Fruit fly (Drosophila melanogaster) whole organism, embryonic: ENCODE results near the gene Ror.

Experiments
- Ada2b ChIP-seq: fragments of 200-800 bp; sonication (Bioruptor generic); IDR thresholded peaks from 2 replicates; pipeline ENCODE4 v1.3.6; 2022; ENCODE audit warnings: missing biosample characterization, missing genetic modification characterization
- Bgb ChIP-seq: fragments of 200-800 bp; sonication (Bioruptor generic); IDR thresholded peaks from 2 replicates; pipeline ENCODE4 v1.3.6; 2022; ENCODE audit warnings: missing biosample characterization, missing genetic modification characterization; ENCODE audit not compliant: partially characterized antibody
- BtbVII ChIP-seq: fragments of 200-800 bp; sonication (Bioruptor generic); optimal IDR thresholded peaks from 3 replicates; lab custom pipeline; 2017; ENCODE audit warnings: missing biosample characterization, mild to moderate bottlenecking, missing genetic modification characterization
- CG11398 ChIP-seq: fragments of 200-800 bp; sonication (Bioruptor generic); optimal IDR thresholded peaks from 2 replicates; lab custom pipeline; 2016; ENCODE audit warnings: missing biosample characterization, missing genetic modification characterization
- CG12219 ChIP-seq: fragments of 200-800 bp; sonication (Bioruptor generic); optimal IDR thresholded peaks from 3 replicates; lab custom pipeline; 2018; ENCODE audit warnings: missing biosample characterization, mild to moderate bottlenecking, missing genetic modification characterization
- CG1233 ChIP-seq: fragments of 200-800 bp; sonication (Bioruptor generic); optimal IDR thresholded peaks from 4 replicates; lab custom pipeline; 2018; ENCODE audit warnings: missing biosample characterization, mild to moderate bottlenecking, missing genetic modification characterization
- CG13775 ChIP-seq: fragments of 200-800 bp; sonication (Bioruptor generic); optimal IDR thresholded peaks from 3 replicates; lab custom pipeline; 2017; ENCODE audit warnings: missing biosample characterization, mild to moderate bottlenecking, missing genetic modification characterization
- CG15479 ChIP-seq: fragments of 200-800 bp; sonication (Bioruptor generic); optimal IDR thresholded peaks from 3 replicates; lab custom pipeline; 2019; ENCODE audit warnings: missing biosample characterization, mild to moderate bottlenecking, missing genetic modification characterization, moderate library complexity
- CG17361 ChIP-seq: fragments of 200-800 bp; sonication (Bioruptor generic); IDR thresholded peaks from 3 replicates; pipeline ENCODE4 v1.3.6; 2022; ENCODE audit warnings: missing biosample characterization, missing genetic modification characterization
- CG2120 ChIP-seq: fragments of 200-800 bp; sonication (Bioruptor generic); optimal IDR thresholded peaks from 3 replicates; lab custom pipeline; 2016; ENCODE audit warnings: missing biosample characterization, missing genetic modification characterization
- CG2129 ChIP-seq: fragments of 200-800 bp; sonication (Bioruptor generic); IDR thresholded peaks from 2 replicates; pipeline ENCODE4 v1.3.6; 2022; ENCODE audit warnings: missing biosample characterization, missing genetic modification characterization; ENCODE audit not compliant: partially characterized antibody
- CG30403 ChIP-seq: fragments of 200-800 bp; sonication (Bioruptor generic); optimal IDR thresholded peaks from 3 replicates; lab custom pipeline; 2016; ENCODE audit warnings: missing biosample characterization, missing genetic modification characterization
- CG31224 ChIP-seq: fragments of 200-800 bp; sonication (Bioruptor generic); IDR thresholded peaks from 2 replicates; pipeline ENCODE4 v1.3.6; 2022; ENCODE audit warnings: missing biosample characterization, missing genetic modification characterization
- CG31388 ChIP-seq: fragments of 200-800 bp; sonication (Bioruptor generic); optimal IDR thresholded peaks from 2 replicates; lab custom pipeline; 2016; ENCODE audit warnings: missing biosample characterization, missing genetic modification characterization
- CG3726 ChIP-seq: fragments of 200-800 bp; sonication (Bioruptor generic); IDR thresholded peaks from 3 replicates; pipeline ENCODE4, ENCODE4 v1.3.6; 2022; ENCODE audit warnings: missing biosample characterization, missing genetic modification characterization
- CG3838 ChIP-seq: fragments of 200-800 bp; sonication (Bioruptor generic); optimal IDR thresholded peaks from 3 replicates; lab custom pipeline; 2016; ENCODE audit warnings: missing biosample characterization, missing genetic modification characterization
- CG42726 ChIP-seq: fragments of 200-800 bp; sonication (Bioruptor generic); IDR thresholded peaks from 2 replicates; pipeline ENCODE4 v1.3.6; 2022; ENCODE audit warnings: missing biosample characterization, missing genetic modification characterization; ENCODE audit not compliant: partially characterized antibody
- CG6854 ChIP-seq: fragments of 200-800 bp; sonication (Bioruptor generic); optimal IDR thresholded peaks from 3 replicates; lab custom pipeline; 2017; ENCODE audit warnings: missing biosample characterization, mild to moderate bottlenecking, missing genetic modification characterization
- CG7556 ChIP-seq: fragments of 200-800 bp; sonication (Bioruptor generic); optimal IDR thresholded peaks from 2 replicates; lab custom pipeline; 2017; ENCODE audit warnings: missing biosample characterization, mild to moderate bottlenecking, missing genetic modification characterization
- CG8765 ChIP-seq: fragments of 200-800 bp; sonication (Bioruptor generic); IDR thresholded peaks from 2 replicates; pipeline ENCODE4 v1.3.6; 2022; ENCODE audit warnings: missing biosample characterization, missing genetic modification characterization
- Dip3 ChIP-seq: fragments of 200-800 bp; sonication (Bioruptor generic); optimal IDR thresholded peaks from 3 replicates; lab custom pipeline; 2016; ENCODE audit warnings: missing biosample characterization, missing genetic modification characterization
- Ets97D ChIP-seq: fragments of 200-800 bp; sonication (Bioruptor generic); optimal IDR thresholded peaks from 3 replicates; lab custom pipeline; 2016; ENCODE audit warnings: missing biosample characterization, missing genetic modification characterization
- H15 ChIP-seq: fragments of 200-800 bp; sonication (Bioruptor generic); IDR thresholded peaks from 3 replicates; pipeline ENCODE4 v1.3.6; 2022; ENCODE audit warnings: missing biosample characterization, missing genetic modification characterization
- NfI ChIP-seq: fragments of 200-800 bp; sonication (Bioruptor generic); optimal IDR thresholded peaks from 3 replicates; lab custom pipeline; 2018; ENCODE audit warnings: missing biosample characterization, mild to moderate bottlenecking, missing genetic modification characterization, moderate library complexity
- Tbp ChIP-seq: fragments of >200 bp; optimal IDR thresholded peaks from 2 replicates; lab custom pipeline; 2018; ENCODE audit warnings: missing biosample characterization, missing genetic modification characterization
- Usf ChIP-seq: fragments of 200-800 bp; sonication (Bioruptor generic); optimal IDR thresholded peaks from 2 replicates; lab custom pipeline; 2017; ENCODE audit warnings: missing genotype, missing biosample characterization, missing genetic modification characterization
- ac ChIP-seq: fragments of 200-800 bp; sonication (Bioruptor generic); optimal IDR thresholded peaks from 3 replicates; lab custom pipeline; 2017; ENCODE audit warnings: missing biosample characterization, mild to moderate bottlenecking, missing genetic modification characterization
- amos ChIP-seq: fragments of 200-800 bp; sonication (Bioruptor generic); IDR thresholded peaks from 2 replicates; pipeline ENCODE4 v1.3.6; 2022; ENCODE audit warnings: missing biosample characterization, missing genetic modification characterization; ENCODE audit not compliant: partially characterized antibody
- aop ChIP-seq: fragments of 200-800 bp; sonication (Bioruptor generic); IDR thresholded peaks from 2 replicates; pipeline ENCODE4 v1.3.6; 2022; ENCODE audit warnings: missing biosample characterization, missing genetic modification characterization
- ap ChIP-seq: fragments of 200-800 bp; sonication (Bioruptor generic); IDR thresholded peaks from 2 replicates; pipeline ENCODE4 v1.3.6; 2022; ENCODE audit warnings: missing biosample characterization, missing genetic modification characterization
- az2 ChIP-seq: fragments of 200-800 bp; sonication (Bioruptor generic); optimal IDR thresholded peaks from 3 replicates; lab custom pipeline; 2016; ENCODE audit warnings: missing biosample characterization, missing genetic modification characterization
- cas ChIP-seq: fragments of 200-800 bp; sonication (Bioruptor generic); IDR thresholded peaks from 2 replicates; pipeline ENCODE4 v1.3.6; 2022; ENCODE audit warnings: missing biosample characterization, missing genetic modification characterization
- cato ChIP-seq: fragments of 200-800 bp; sonication (Bioruptor generic); optimal IDR thresholded peaks from 2 replicates; lab custom pipeline; 2016; ENCODE audit warnings: missing biosample characterization, missing genetic modification characterization, borderline replicate concordance
- caup ChIP-seq: fragments of 200-800 bp; sonication (Bioruptor generic); optimal IDR thresholded peaks from 3 replicates; lab custom pipeline; 2017; ENCODE audit warnings: missing biosample characterization, mild to moderate bottlenecking, missing genetic modification characterization, moderate library complexity; ENCODE audit not compliant: severe bottlenecking
- chinmo ChIP-seq: fragments of 200-800 bp; sonication (Bioruptor generic); IDR thresholded peaks from 4 replicates; pipeline ENCODE4 v1.3.6; 2022; ENCODE audit warnings: missing biosample characterization, missing genetic modification characterization; ENCODE audit not compliant: partially characterized antibody
- crol ChIP-seq: fragments of 200-800 bp; sonication (Bioruptor generic); IDR thresholded peaks from 2 replicates; pipeline ENCODE4 v1.3.6; 2022; ENCODE audit warnings: missing biosample characterization, missing genetic modification characterization
- dimm ChIP-seq: fragments of 200-800 bp; sonication (Bioruptor generic); IDR thresholded peaks from 2 replicates; pipeline ENCODE4 v1.3.6; 2022; ENCODE audit warnings: missing biosample characterization, missing genetic modification characterization
- fd96Cb ChIP-seq: fragments of 200-800 bp; sonication (Bioruptor generic); optimal IDR thresholded peaks from 2 replicates; lab custom pipeline; 2018; ENCODE audit warnings: missing biosample characterization, mild to moderate bottlenecking, missing genetic modification characterization, moderate library complexity
- ftz-f1 ChIP-seq: fragments of 200-800 bp; sonication (Bioruptor generic); optimal IDR thresholded peaks from 2 replicates; lab custom pipeline; 2016; ENCODE audit warnings: missing biosample characterization, missing genetic modification characterization
- gcm ChIP-seq: fragments of 200-800 bp; sonication (Bioruptor generic); optimal IDR thresholded peaks from 2 replicates; lab custom pipeline; 2019; ENCODE audit warnings: missing biosample characterization, mild to moderate bottlenecking, missing genetic modification characterization, moderate library complexity
- gt ChIP-seq: fragments of 200-800 bp; sonication (Bioruptor generic); IDR thresholded peaks from 2 replicates; pipeline ENCODE4 v1.3.6; 2022; ENCODE audit warnings: missing biosample characterization, missing genetic modification characterization
- ham ChIP-seq: fragments of 200-800 bp; sonication (Bioruptor generic); IDR thresholded peaks from 2 replicates; pipeline ENCODE4 v1.3.6; 2022; ENCODE audit warnings: missing biosample characterization, missing genetic modification characterization
- lmd ChIP-seq: fragments of 200-800 bp; sonication (Bioruptor generic); IDR thresholded peaks from 2 replicates; pipeline ENCODE4 v1.3.6; 2022; ENCODE audit warnings: missing biosample characterization, missing genetic modification characterization
- mld ChIP-seq: fragments of 200-800 bp; sonication (Bioruptor generic); IDR thresholded peaks from 3 replicates; pipeline ENCODE4 v1.3.6; 2022; ENCODE audit warnings: missing biosample characterization, missing genetic modification characterization; ENCODE audit not compliant: partially characterized antibody
- nerfin-1 ChIP-seq: fragments of 200-800 bp; sonication (Bioruptor generic); optimal IDR thresholded peaks from 3 replicates; lab custom pipeline; 2019; ENCODE audit warnings: missing biosample characterization, mild to moderate bottlenecking, missing genetic modification characterization, moderate library complexity
- oc ChIP-seq: fragments of 200-800 bp; sonication (Bioruptor generic); optimal IDR thresholded peaks from 2 replicates; lab custom pipeline; 2018; ENCODE audit warnings: missing biosample characterization, mild to moderate bottlenecking, missing genetic modification characterization, moderate library complexity
- shn ChIP-seq: fragments of 200-800 bp; sonication (Bioruptor generic); optimal IDR thresholded peaks from 3 replicates; lab custom pipeline; 2016; ENCODE audit warnings: missing biosample characterization, missing genetic modification characterization
- so ChIP-seq: fragments of 200-800 bp; sonication (Bioruptor generic); IDR thresholded peaks from 3 replicates; pipeline ENCODE4 v1.3.6; 2022; ENCODE audit warnings: missing biosample characterization, missing genetic modification characterization
- ssp ChIP-seq: fragments of 200-800 bp; sonication (Bioruptor generic); IDR thresholded peaks from 2 replicates; pipeline ENCODE4 v1.3.6; 2022; ENCODE audit warnings: missing biosample characterization, missing genetic modification characterization
- zen2 ChIP-seq: fragments of 200-800 bp; sonication (Bioruptor generic); IDR thresholded peaks from 3 replicates; pipeline ENCODE4 v1.3.6; 2022; ENCODE audit warnings: missing biosample characterization, missing genetic modification characterization; ENCODE audit not compliant: partially characterized antibody

Ror gene

dm6 chr2L:10226724-10227407 lies 24.8 kb upstream of the Ror start, which contains the start of gene CG5708 (continued):
- peak; percentile 17 for TF ChIP-seq CG13775 (GFP tag; lab: Kevin White, UChicago)
- no peak for TF ChIP-seq CG3838
- TF ChIP-seq CG3726 = no peak
- no peak for TF ChIP-seq nerfin-1 (tag; lab: Kevin White, UChicago)
- no peak for TF ChIP-seq ac (GFP tag; lab: Kevin White, UChicago)
- TF ChIP-seq H15 (GFP tag; lab: Robert Waterston, UW) = no peak
- no peak for TF ChIP-seq Tbp (GFP tag; lab: Kevin White, UChicago)
- TF ChIP-seq oc (tag; lab: Kevin White, UChicago) = no peak
- TF ChIP-seq ftz-f1 (GFP tag; lab: Kevin White, UChicago) = no peak
- no peak for TF ChIP-seq ham (GFP tag; lab: Robert Waterston, UW)
- no peak for TF ChIP-seq CG7556 (GFP tag; lab: Kevin White, UChicago)
- no peak for TF ChIP-seq mld (GFP tag; lab: Robert Waterston, UW)
- TF ChIP-seq CG12219 (GFP tag; lab: Kevin White, UChicago) = no peak
- no peak for TF ChIP-seq CG30403 (GFP tag; lab: Kevin White, UChicago)
- no peak for TF ChIP-seq CG6854 (GFP tag; lab: Kevin White, UChicago)
- TF ChIP-seq az2 = no peak
- TF ChIP-seq gt (GFP tag; lab: Robert Waterston, UW) = no peak
- peak; percentile 68; the same call in 1 of the 2 replicates for TF ChIP-seq amos
- no peak for TF ChIP-seq ap (GFP tag; lab: Robert Waterston, UW)
- TF ChIP-seq CG42726 (GFP tag; lab: Robert Waterston, UW) = peak; percentile 54; the same call in 1 of the 2 replicates
- no peak for TF ChIP-seq CG31388
- no peak for TF ChIP-seq CG2129 (GFP tag; lab: Robert Waterston, UW)
- no peak for TF ChIP-seq chinmo (GFP tag; lab: Robert Waterston, UW)
- peak; percentile 87 for TF ChIP-seq ssp
- peak; percentile 52; the same call in 1 of the 2 replicates for TF ChIP-seq Bgb
- TF ChIP-seq cato (GFP tag; lab: Kevin White, UChicago) = no peak
- TF ChIP-seq fd96Cb = no peak
- TF ChIP-seq CG8765 (GFP tag; lab: Robert Waterston, UW) = no peak
- TF ChIP-seq cas = no peak
- TF ChIP-seq NfI (GFP tag; lab: Kevin White, UChicago) = peak; percentile 33
- TF ChIP-seq shn (GFP tag; lab: Kevin White, UChicago) = no peak
- peak; percentile 37 for TF ChIP-seq CG2120 (GFP tag; lab: Kevin White, UChicago)
- TF ChIP-seq zen2 (GFP tag; lab: Robert Waterston, UW) = no peak
- TF ChIP-seq CG31224 (GFP tag; lab: Robert Waterston, UW) = no peak
- TF ChIP-seq aop = no peak
- TF ChIP-seq so (GFP tag; lab: Robert Waterston, UW) = no peak
- peak; percentile 66; the same call in 2 of the 3 replicates for TF ChIP-seq CG17361 (GFP tag; lab: Robert Waterston, UW)
- no peak for TF ChIP-seq lmd (GFP tag; lab: Robert Waterston, UW)
- TF ChIP-seq crol = no peak
- TF ChIP-seq Ets97D = no peak
- TF ChIP-seq caup (GFP tag; lab: Kevin White, UChicago) = peak; percentile 1
- TF ChIP-seq gcm (GFP tag; lab: Kevin White, UChicago) = no peak
- no peak for TF ChIP-seq CG1233 (GFP tag; lab: Kevin White, UChicago)
- no peak for TF ChIP-seq BtbVII
- no peak for TF ChIP-seq dimm (GFP tag; lab: Robert Waterston, UW)
- no peak for TF ChIP-seq CG11398 (GFP tag; lab: Kevin White, UChicago)
- no peak for TF ChIP-seq Dip3 (GFP tag; lab: Kevin White, UChicago)
- no peak for TF ChIP-seq CG15479
- TF ChIP-seq Ada2b = no peak
- no peak for TF ChIP-seq Usf (GFP tag; lab: Kevin White, UChicago)
